Worm (Caenorhabditis elegans): ENCODE measurements around the gene C09B9.85.

Gene C09B9.85

DNA sequence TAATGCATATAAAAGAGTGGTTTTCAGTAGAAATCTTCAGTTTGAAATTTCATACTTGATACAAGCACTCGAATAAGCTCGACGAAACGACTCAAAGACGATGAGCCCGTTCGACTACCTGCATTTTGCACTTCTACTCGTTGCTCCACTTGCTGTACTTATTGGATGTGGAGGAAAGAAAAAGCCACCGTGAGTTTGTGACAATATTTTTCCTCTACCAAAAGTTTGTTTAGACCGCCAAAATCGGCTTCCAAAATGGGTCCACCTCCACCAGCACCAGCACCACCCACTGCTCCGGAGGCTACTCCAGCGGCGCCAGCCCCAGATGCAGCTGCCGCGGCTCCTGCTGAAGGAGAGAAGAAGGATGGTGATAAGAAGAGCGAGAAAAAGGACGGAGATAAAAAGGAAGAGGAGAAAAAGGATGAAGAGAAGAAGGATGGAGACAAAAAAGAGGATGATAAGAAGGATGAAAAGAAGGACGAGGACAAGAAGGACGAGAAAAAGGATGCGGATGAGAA, 48.3 kb downstream of the C09B9.85 start, which contains the start of gene E03H12.5:
TSS of gene E03H12.5 (plus strand) at position 51 of the 518 bp plus-strand sequence.
- TF ChIP-seq ceh-43 (GFP tag; optimal IDR thresholded peaks at IDR 0.05), result no peak
- no peak for TF ChIP-seq nhr-28 (tag; optimal IDR thresholded peaks at IDR 0.05)
- TF ChIP-seq blmp-1 (tag; optimal IDR thresholded peaks at IDR 0.05), result no peak

DNA sequence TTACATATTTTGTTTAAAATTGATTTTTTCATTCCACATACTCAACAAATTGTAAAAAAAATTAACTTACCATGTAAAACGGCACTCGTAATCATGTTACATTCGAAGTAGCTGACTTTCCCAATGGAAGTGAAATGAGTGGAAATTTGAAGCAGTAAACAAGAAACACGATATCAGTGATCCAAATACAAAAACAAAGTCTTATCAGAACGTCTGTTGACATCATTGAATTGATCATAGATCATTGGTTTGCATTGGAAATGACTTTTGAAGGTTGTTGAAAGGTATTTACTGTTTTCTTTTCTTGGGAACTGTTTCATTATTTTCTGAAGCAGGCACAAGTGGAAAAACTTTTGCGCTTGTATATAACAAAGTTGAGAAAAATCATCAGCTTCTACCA, 49.6 kb downstream of the C09B9.85 start, which contains the start of gene Y9C9A.16:
TSS of gene Y9C9A.16 (minus strand) at position 131 of the 400 bp plus-strand sequence.
- no peak for TF ChIP-seq zip-8 (tag; optimal IDR thresholded peaks at IDR 0.05)
- no peak for TF ChIP-seq elt-1 (tag; optimal IDR thresholded peaks at IDR 0.05; ENCODE audit: borderline replicate concordance, insufficient read depth)
- no peak for TF ChIP-seq unc-39 (tag; optimal IDR thresholded peaks at IDR 0.05)
- TF ChIP-seq ztf-11 (tag; optimal IDR thresholded peaks at IDR 0.05), result no peak
- TF ChIP-seq lin-13 (tag; optimal IDR thresholded peaks at IDR 0.05), result no peak

All from whole organism, mixed stage, embryonic.